Fruit fly (Drosophila melanogaster) whole organism, prepupa: Measurements from ENCODE around the gene siz.
A peak's percentile ranks its signal among the peaks of the same experiment; 100 is the strongest.

ENCODE experiments used
- Blimp-1 ChIP-seq: fragments of 200-800 bp; sonication (Bioruptor generic); optimal IDR thresholded peaks from 3 replicates; lab custom pipeline; 2017; ENCODE audit warnings: missing biosample characterization, missing genetic modification characterization, mild to moderate bottlenecking, moderate library complexity, missing genetic modification reagents
- CG10631 ChIP-seq: fragments of 200-800 bp; sonication (Bioruptor generic); optimal IDR thresholded peaks from 2 replicates; lab custom pipeline; 2016; ENCODE audit warnings: missing biosample characterization, missing genetic modification characterization
- CG11762 ChIP-seq: fragments of 200-800 bp; sonication (Bioruptor generic); optimal IDR thresholded peaks from 3 replicates; lab custom pipeline; 2016; ENCODE audit warnings: missing biosample characterization, missing genetic modification characterization; ENCODE audit not compliant: insufficient read depth
- CG11902 ChIP-seq: fragments of 200-800 bp; sonication (Bioruptor generic); optimal IDR thresholded peaks from 3 replicates; lab custom pipeline; 2016; ENCODE audit warnings: missing biosample characterization, missing genetic modification characterization
- CG15336 ChIP-seq: fragments of 200-800 bp; sonication (Bioruptor generic); IDR thresholded peaks from 2 replicates; pipeline ENCODE4 v1.3.6; 2022; ENCODE audit warnings: missing biosample characterization, missing genetic modification characterization
- CG16779 ChIP-seq: fragments of 200-800 bp; sonication (Bioruptor generic); optimal IDR thresholded peaks from 3 replicates; lab custom pipeline; 2017; ENCODE audit warnings: missing biosample characterization, mild to moderate bottlenecking, missing genetic modification characterization
- CG31627 ChIP-seq: fragments of 200-800 bp; sonication (Bioruptor generic); optimal IDR thresholded peaks from 3 replicates; lab custom pipeline; 2016; ENCODE audit warnings: missing biosample characterization, missing genetic modification characterization
- CG3919 ChIP-seq: fragments of 200-800 bp; sonication (Bioruptor generic); optimal IDR thresholded peaks from 3 replicates; lab custom pipeline; 2016; ENCODE audit warnings: missing biosample characterization, missing genetic modification characterization
- CG4318 ChIP-seq: fragments of 200-800 bp; sonication (Bioruptor generic); optimal IDR thresholded peaks from 3 replicates; lab custom pipeline; 2017; ENCODE audit warnings: missing biosample characterization, mild to moderate bottlenecking, missing genetic modification characterization
- CG6163 ChIP-seq: fragments of 200-800 bp; sonication (Bioruptor generic); IDR thresholded peaks from 3 replicates; pipeline ENCODE4 v1.3.6; 2022; ENCODE audit warnings: missing biosample characterization, missing genetic modification characterization
- CG6276 ChIP-seq: fragments of 200-800 bp; sonication (Bioruptor generic); optimal IDR thresholded peaks from 2 replicates; lab custom pipeline; 2017; ENCODE audit warnings: missing biosample characterization, mild to moderate bottlenecking, missing genetic modification characterization
- CG6808 ChIP-seq: fragments of 200-800 bp; sonication (Bioruptor generic); optimal IDR thresholded peaks from 3 replicates; lab custom pipeline; 2017; ENCODE audit warnings: missing biosample characterization, missing genetic modification characterization, mild to moderate bottlenecking, moderate library complexity, missing genetic modification reagents
- CG8119 ChIP-seq: fragments of 200-800 bp; sonication (Bioruptor generic); IDR thresholded peaks from 3 replicates; pipeline ENCODE4 v1.3.6; 2022; ENCODE audit warnings: missing biosample characterization, missing genetic modification characterization
- CG8632 ChIP-seq: fragments of 200-800 bp; sonication (Bioruptor generic); optimal IDR thresholded peaks from 3 replicates; lab custom pipeline; 2016; ENCODE audit warnings: missing biosample characterization, missing genetic modification characterization
- CG9139 ChIP-seq: fragments of 200-800 bp; sonication (Bioruptor generic); optimal IDR thresholded peaks from 3 replicates; lab custom pipeline; 2017; ENCODE audit warnings: missing biosample characterization, mild to moderate bottlenecking, missing genetic modification characterization
- Eip75B ChIP-seq: fragments of 200-800 bp; sonication (Bioruptor generic); optimal IDR thresholded peaks from 3 replicates; lab custom pipeline; 2016; ENCODE audit warnings: missing biosample characterization, missing genetic modification characterization
- Eip78C ChIP-seq: fragments of 200-800 bp; sonication (Bioruptor generic); peaks from one replicate; lab custom pipeline; 2016; ENCODE audit warnings: missing biosample characterization, missing genetic modification characterization
- Eip93F ChIP-seq: fragments of 200-800 bp; sonication (Bioruptor generic); optimal IDR thresholded peaks from 2 replicates; lab custom pipeline; 2016; ENCODE audit warnings: missing biosample characterization, mild to moderate bottlenecking, missing genetic modification characterization
- Ets21C ChIP-seq: fragments of 200-800 bp; sonication (Bioruptor generic); optimal IDR thresholded peaks from 3 replicates; lab custom pipeline; 2016; ENCODE audit warnings: missing biosample characterization, missing genetic modification characterization
- Ets96B ChIP-seq: fragments of 200-800 bp; optimal IDR thresholded peaks from 2 replicates; lab custom pipeline; 2019; ENCODE audit warnings: missing biosample characterization, mild to moderate bottlenecking, missing genetic modification characterization, moderate library complexity
- Hr38 ChIP-seq: sonication (Bioruptor generic); optimal IDR thresholded peaks from 2 replicates; lab custom pipeline; 2016; ENCODE audit warnings: missing biosample characterization, missing genetic modification characterization
- Hr39 ChIP-seq: fragments of 200-800 bp; sonication (Bioruptor generic); optimal IDR thresholded peaks from 2 replicates; lab custom pipeline; 2016; ENCODE audit warnings: missing biosample characterization, missing genetic modification characterization
- Lpt ChIP-seq: fragments of 200-800 bp; sonication (Bioruptor generic); optimal IDR thresholded peaks from 3 replicates; lab custom pipeline; 2016; ENCODE audit warnings: missing biosample characterization, missing genetic modification characterization
- OdsH ChIP-seq: fragments of 200-800 bp; sonication (Bioruptor generic); optimal IDR thresholded peaks from 3 replicates; lab custom pipeline; 2016; ENCODE audit warnings: missing biosample characterization, missing genetic modification characterization
- Smox ChIP-seq: fragments of 200-800 bp; sonication (Bioruptor generic); optimal IDR thresholded peaks from 3 replicates; lab custom pipeline; 2016; ENCODE audit warnings: missing biosample characterization, missing genetic modification characterization
- Sox102F ChIP-seq: fragments of 200-800 bp; sonication (Bioruptor generic); optimal IDR thresholded peaks from 2 replicates; lab custom pipeline; 2016; ENCODE audit warnings: missing biosample characterization, mild to moderate bottlenecking, missing genetic modification characterization
- Sox14 ChIP-seq: fragments of 200-800 bp; sonication (Bioruptor generic); optimal IDR thresholded peaks from 3 replicates; lab custom pipeline; 2016; ENCODE audit warnings: missing biosample characterization, missing genetic modification characterization
- Sox15 ChIP-seq: fragments of 200-800 bp; sonication (Bioruptor generic); optimal IDR thresholded peaks from 3 replicates; lab custom pipeline; 2016; ENCODE audit warnings: missing biosample characterization, missing genetic modification characterization
- achi ChIP-seq: fragments of 200-800 bp; sonication (Bioruptor generic); optimal IDR thresholded peaks from 3 replicates; lab custom pipeline; 2016; ENCODE audit warnings: missing biosample characterization, missing genetic modification characterization
- cyc ChIP-seq: fragments of 200-800 bp; sonication (Bioruptor generic); optimal IDR thresholded peaks from 3 replicates; lab custom pipeline; 2016; ENCODE audit warnings: missing biosample characterization, missing genetic modification characterization
- dsx ChIP-seq: fragments of 200-800 bp; optimal IDR thresholded peaks from 3 replicates; lab custom pipeline; 2019; ENCODE audit warnings: missing biosample characterization, mild to moderate bottlenecking, missing genetic modification characterization, moderate library complexity; ENCODE audit not compliant: poor library complexity, severe bottlenecking
- eg ChIP-seq: fragments of 200-800 bp; sonication (Bioruptor generic); IDR thresholded peaks from 3 replicates; pipeline ENCODE4 v1.3.6; 2022; ENCODE audit warnings: missing biosample characterization, missing genetic modification characterization
- fd59A ChIP-seq: fragments of 200-800 bp; sonication (Bioruptor generic); optimal IDR thresholded peaks from 2 replicates; lab custom pipeline; 2017; ENCODE audit warnings: missing biosample characterization, mild to moderate bottlenecking, missing genetic modification characterization, missing genetic modification reagents
- fd85E ChIP-seq: fragments of 200-800 bp; sonication (Bioruptor generic); optimal IDR thresholded peaks from 3 replicates; lab custom pipeline; 2016; ENCODE audit warnings: missing biosample characterization, missing genetic modification characterization
- fkh ChIP-seq: fragments of 200-800 bp; sonication (Bioruptor generic); optimal IDR thresholded peaks from 3 replicates; lab custom pipeline; 2017; ENCODE audit warnings: missing biosample characterization, mild to moderate bottlenecking, missing genetic modification characterization, moderate library complexity
- net ChIP-seq: fragments of 200-800 bp; sonication (Bioruptor generic); optimal IDR thresholded peaks from 3 replicates; lab custom pipeline; 2016; ENCODE audit warnings: missing biosample characterization, missing genetic modification characterization
- pdm3 ChIP-seq: fragments of 200-800 bp; sonication (Bioruptor generic); optimal IDR thresholded peaks from 3 replicates; lab custom pipeline; 2016; ENCODE audit warnings: missing biosample characterization, missing genetic modification characterization
- salr ChIP-seq, 2 experiments: fragments of 200-800 bp; sonication (Bioruptor generic); optimal IDR thresholded peaks; 3 replicates each; lab custom pipeline; 2016 to 2018; ENCODE audit warnings: missing biosample characterization in 2 of 2, missing genetic modification characterization in 2 of 2, mild to moderate bottlenecking in 1 of 2
- spab ChIP-seq: fragments of 200-800 bp; sonication (Bioruptor generic); optimal IDR thresholded peaks from 2 replicates; lab custom pipeline; 2017; ENCODE audit warnings: missing biosample characterization, mild to moderate bottlenecking, missing genetic modification characterization, missing genetic modification reagents
- ss ChIP-seq, 2 experiments: fragments of 200-800 bp; sonication (Bioruptor generic); optimal IDR thresholded peaks; 2 replicates in 1 of 2; 3 replicates in 1 of 2; lab custom pipeline; 2017 to 2018; ENCODE audit warnings: mild to moderate bottlenecking in 2 of 2, missing biosample characterization in 2 of 2, missing genetic modification characterization in 2 of 2, moderate library complexity in 1 of 2
- svp ChIP-seq: fragments of 200-800 bp; sonication (Bioruptor generic); peaks from one replicate; lab custom pipeline; 2016; ENCODE audit warnings: missing biosample characterization, missing genetic modification characterization
- topi ChIP-seq: fragments of 200-800 bp; sonication (Bioruptor generic); optimal IDR thresholded peaks from 3 replicates; lab custom pipeline; 2016; ENCODE audit warnings: missing biosample characterization, missing genetic modification characterization
- vri ChIP-seq: fragments of 200-800 bp; sonication (Bioruptor generic); optimal IDR thresholded peaks from 3 replicates; lab custom pipeline; 2016; ENCODE audit warnings: missing biosample characterization, mild to moderate bottlenecking, missing genetic modification characterization

Gene siz

dm6 chr3L:21026025-21026916, 8.1 kb upstream of the siz start (continued):
- TF ChIP-seq Ets96B (tag; lab: Kevin White, UChicago) (peak; percentile 15), CG6163 (GFP tag; lab: Robert Waterston, UW) (peak; percentile 79)

- TF ChIP-seq CG6276 (no peak), Eip78C (peak; percentile 76), fkh (GFP tag; lab: Kevin White, UChicago) (peak; percentile 15), Hr38 (GFP tag; lab: Kevin White, UChicago) (no peak), CG6808 (GFP tag; lab: Kevin White, UChicago) (no peak), ss (GFP tag; optimal IDR thresholded peaks at IDR 0.05; lab: Kevin White, UChicago) (no peak), CG16779 (tag; lab: Kevin White, UChicago) (no peak), fd85E (GFP tag; lab: Kevin White, UChicago) (no peak)
Observed at dm6 chr3L:21026917-21027517, 7.3 kb upstream of the siz start, which contains the start of gene skd. Gene skd, minus strand, starts transcription at chr3L:21027434.

DNA sequence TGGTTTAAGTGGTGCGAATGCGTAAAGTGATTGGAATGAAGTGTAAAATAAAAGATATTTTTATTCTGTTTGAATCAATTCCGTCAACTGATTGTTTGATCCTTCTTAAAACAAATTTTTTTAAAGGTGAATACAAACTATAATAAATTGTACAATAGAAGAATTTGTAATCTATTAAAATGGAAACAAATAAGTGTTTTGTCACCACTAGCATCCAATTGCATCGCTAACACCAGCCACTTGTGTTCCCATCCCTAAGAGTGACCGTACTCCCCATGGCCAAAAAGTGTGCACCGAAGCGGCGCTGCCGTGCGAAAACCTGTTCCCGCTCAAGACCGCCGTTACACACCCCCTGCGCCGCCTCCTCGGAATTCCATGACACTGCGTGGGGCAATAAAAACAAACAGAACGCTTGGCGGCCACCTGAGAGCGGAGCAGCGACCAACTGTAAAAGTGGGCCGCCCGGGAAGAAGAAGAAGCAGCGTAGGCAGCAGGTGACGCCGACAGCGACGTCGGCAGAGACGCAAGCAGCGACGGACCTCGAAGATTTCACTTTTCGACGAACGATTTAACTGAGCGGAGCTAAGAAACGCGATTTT, 6.6 kb upstream of the siz start, which contains the start of gene Pdss2:
Gene Pdss2 (plus strand): TSS at position 259 of the 599 bp plus-strand sequence.
- peak; percentile 43 for TF ChIP-seq CG11762 (GFP tag; lab: Kevin White, UChicago)
- TF ChIP-seq CG10631 (GFP tag; lab: Kevin White, UChicago): peak; percentile 74
- TF ChIP-seq CG11902 (GFP tag; lab: Kevin White, UChicago): peak; percentile 50
- TF ChIP-seq fkh (GFP tag; lab: Kevin White, UChicago): peak; percentile 84
- TF ChIP-seq net (GFP tag; lab: Kevin White, UChicago): peak; percentile 68
- TF ChIP-seq Sox102F (GFP tag; lab: Kevin White, UChicago): peak; percentile 30
- TF ChIP-seq CG6276: peak; percentile 37
- TF ChIP-seq OdsH (GFP tag; lab: Kevin White, UChicago): peak; percentile 71
- peak; percentile 37 for TF ChIP-seq Lpt (GFP tag; lab: Kevin White, UChicago)
- peak; percentile 30 for TF ChIP-seq CG6808 (GFP tag; lab: Kevin White, UChicago)
- no peak for TF ChIP-seq Hr38 (GFP tag; lab: Kevin White, UChicago)
- TF ChIP-seq CG8119 (GFP tag; lab: Robert Waterston, UW): peak; percentile 45; the same call in 2 of the 3 replicates
- no peak for TF ChIP-seq Eip93F
- TF ChIP-seq spab: no peak
- peak; percentile 73 for TF ChIP-seq cyc (GFP tag; lab: Kevin White, UChicago)
- peak; percentile 27 to 56 for TF ChIP-seq salr (GFP tag; optimal IDR thresholded peaks at IDR 0.05; lab: Kevin White, UChicago)
- TF ChIP-seq CG9139 (GFP tag; lab: Kevin White, UChicago): peak; percentile 49
- peak; percentile 61 for TF ChIP-seq eg
- peak; percentile 59 for TF ChIP-seq Sox14 (GFP tag; lab: Kevin White, UChicago)
- TF ChIP-seq topi: peak; percentile 42
- TF ChIP-seq vri: peak; percentile 7
- TF ChIP-seq Eip75B (GFP tag; lab: Kevin White, UChicago): peak; percentile 77
- peak; percentile 56 for TF ChIP-seq CG4318 (GFP tag; lab: Kevin White, UChicago)
- TF ChIP-seq pdm3 (GFP tag; lab: Kevin White, UChicago): peak; percentile 75
- peak; percentile 83 for TF ChIP-seq Eip78C
- TF ChIP-seq Blimp-1 (GFP tag; lab: Kevin White, UChicago): peak; percentile 92
- TF ChIP-seq Ets21C (GFP tag; lab: Kevin White, UChicago): peak; percentile 44
- TF ChIP-seq svp (GFP tag; lab: Kevin White, UChicago): peak; percentile 91
- TF ChIP-seq CG15336: peak; percentile 33; the same call in 1 of the 2 replicates
- TF ChIP-seq CG8632 (GFP tag; lab: Kevin White, UChicago): peak; percentile 20
- peak; percentile 26 for TF ChIP-seq dsx (GFP tag; lab: Kevin White, UChicago)
- TF ChIP-seq achi (GFP tag; lab: Kevin White, UChicago): peak; percentile 8
- TF ChIP-seq fd59A (GFP tag; lab: Kevin White, UChicago): peak; percentile 56
- TF ChIP-seq CG31627 (GFP tag; lab: Kevin White, UChicago): peak; percentile 83
- TF ChIP-seq Hr39 (GFP tag; lab: Kevin White, UChicago): peak; percentile 80
- TF ChIP-seq CG3919 (GFP tag; lab: Kevin White, UChicago): peak; percentile 71
- peak; percentile 44 for TF ChIP-seq Sox15 (GFP tag; lab: Kevin White, UChicago)
- peak; percentile 53 for TF ChIP-seq Smox (GFP tag; lab: Kevin White, UChicago)
